Fruit fly (Drosophila melanogaster): ENCODE results near the gene SpdS.

dm6 chr3R:9601949-9602348 is 29.5 kb upstream of the SpdS start:
- TF ChIP-seq ss (GFP tag; optimal IDR thresholded peaks at IDR 0.05) = peak in 1 of 2 experiments; percentile 17
- no peak for TF ChIP-seq Blimp-1 (GFP tag; optimal IDR thresholded peaks at IDR 0.05)
- no peak for TF ChIP-seq CG6163 (GFP tag; IDR thresholded peaks at IDR 0.05)
- no peak for TF ChIP-seq Lpt (GFP tag; optimal IDR thresholded peaks at IDR 0.05)
- TF ChIP-seq Sox15 (GFP tag; optimal IDR thresholded peaks at IDR 0.05) = no peak
- no peak for TF ChIP-seq CG6792 (GFP tag; optimal IDR thresholded peaks at IDR 0.05)
- no peak for TF ChIP-seq CG6854 (GFP tag; optimal IDR thresholded peaks at IDR 0.05)
- no peak for TF ChIP-seq CG8119 (GFP tag; IDR thresholded peaks at IDR 0.05)
- no peak for TF ChIP-seq dac (GFP tag; optimal IDR thresholded peaks at IDR 0.05)
- no peak for TF ChIP-seq Hr4 (GFP tag; optimal IDR thresholded peaks at IDR 0.05)

Data from whole organism, prepupa.